Fruit fly (Drosophila melanogaster) whole organism, embryonic: ENCODE results near the gene CG32214.

Experiments
- CG8089 ChIP-seq: fragments of 200-800 bp; sonication (Bioruptor generic); optimal IDR thresholded peaks from 3 replicates; lab custom pipeline; 2016; ENCODE audit warnings: missing biosample characterization, missing genetic modification characterization
- Trl ChIP-seq, 3 experiments: fragments of >200 bp in 2 of 3; fragments of 200-800 bp in 1 of 3; sonication (Bioruptor generic) in 1 of 3; optimal IDR thresholded peaks; 2 replicates in 1 of 3; 3 replicates in 2 of 3; lab custom pipeline; 2016 to 2017; ENCODE audit warnings: missing biosample characterization in 1 of 3, missing genetic modification characterization in 1 of 3
- ab ChIP-seq: fragments of 200-800 bp; sonication (Bioruptor generic); optimal IDR thresholded peaks from 2 replicates; lab custom pipeline; 2016; ENCODE audit warnings: missing biosample characterization, missing genetic modification characterization
- gt ChIP-seq: fragments of 200-800 bp; sonication (Bioruptor generic); IDR thresholded peaks from 2 replicates; pipeline ENCODE4 v1.3.6; 2022; ENCODE audit warnings: missing biosample characterization, missing genetic modification characterization
- maf-S ChIP-seq: fragments of 200-800 bp; sonication (Bioruptor generic); optimal IDR thresholded peaks from 2 replicates; lab custom pipeline; 2016; ENCODE audit warnings: missing biosample characterization, missing genetic modification characterization

- TF ChIP-seq Trl (optimal IDR thresholded peaks at IDR 0.05; lab: Kevin White, UChicago) (no peak), Trl (GFP tag; optimal IDR thresholded peaks at IDR 0.05; lab: Kevin White, UChicago) (no peak), gt (GFP tag; lab: Robert Waterston, UW) (no peak), maf-S (GFP tag; lab: Kevin White, UChicago) (no peak), CG8089 (no peak), ab (GFP tag; lab: Kevin White, UChicago) (no peak)
Measured at dm6 chr3L:19446394-19447349, 20.5 kb upstream of the CG32214 start, which contains the start of the genes CG33062 and Chd3.
